Worm (Caenorhabditis elegans) whole organism, L3 larva: ENCODE results near the gene Y54G11A.2.

Experiments
- R02D3.7 ChIP-seq: fragments of 150-350 bp; optimal IDR thresholded peaks from 2 replicates; lab custom pipeline; 2014; ENCODE audit warnings: missing biosample characterization, missing genetic modification characterization
- ama-1 ChIP-seq: fragments of 150-350 bp; optimal IDR thresholded peaks from 2 replicates; lab custom pipeline; 2018
- daf-12 ChIP-seq: fragments of 150-350 bp; optimal IDR thresholded peaks from 2 replicates; lab custom pipeline; 2014; ENCODE audit warnings: missing biosample characterization, missing genetic modification reagents, missing genetic modification characterization
- lin-15B ChIP-seq: fragments of 150-350 bp; optimal IDR thresholded peaks from 2 replicates; lab custom pipeline; 2014; ENCODE audit warnings: missing biosample characterization, missing genetic modification characterization
- lin-39 ChIP-seq: fragments of 150-350 bp; optimal IDR thresholded peaks from 2 replicates; lab custom pipeline; 2018; ENCODE audit warnings: missing biosample characterization, missing genetic modification reagents, missing genetic modification characterization
- nhr-237 ChIP-seq: fragments of 150-350 bp; optimal IDR thresholded peaks from 2 replicates; lab custom pipeline; 2014; ENCODE audit warnings: missing biosample characterization, missing genetic modification characterization
- nhr-76 ChIP-seq: fragments of 150-350 bp; sonication (generic microtip); optimal IDR thresholded peaks from 5 replicates; lab custom pipeline; 2014; ENCODE audit warnings: missing biosample characterization, missing genetic modification characterization
- snpc-4 ChIP-seq: fragments of 150-350 bp; optimal IDR thresholded peaks from 2 replicates; lab custom pipeline; 2014; ENCODE audit warnings: missing biosample characterization, missing genetic modification characterization
- ztf-4 ChIP-seq: fragments of 150-350 bp; optimal IDR thresholded peaks from 2 replicates; lab custom pipeline; 2014; ENCODE audit warnings: missing biosample characterization, missing genetic modification characterization

DNA sequence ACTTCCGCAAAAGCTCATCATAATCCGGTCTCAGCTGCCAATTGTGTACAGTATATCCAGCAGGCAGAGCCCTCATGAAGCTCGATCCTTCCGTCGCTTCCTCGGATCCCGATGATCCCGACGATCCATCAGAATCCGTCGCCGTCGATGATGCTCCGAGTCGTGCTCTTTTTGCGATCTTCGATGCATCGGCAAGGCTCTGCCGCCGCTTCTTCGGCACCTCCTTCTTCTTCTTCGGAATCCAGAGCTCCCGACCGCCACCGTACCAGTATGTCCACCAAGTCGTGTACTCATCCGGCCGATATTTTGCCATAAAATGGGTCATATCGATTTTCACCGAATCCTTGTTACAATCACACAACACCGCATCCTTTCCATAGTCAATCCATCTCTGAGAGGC lies 12.2 kb upstream of the Y54G11A.2 start:
- TF ChIP-seq ztf-4 (tag; lab: Kevin White, UChicago) (no peak), snpc-4 (tag; lab: Kevin White, UChicago) (no peak), nhr-76 (tag; lab: Kevin White, UChicago) (no peak), nhr-237 (tag; lab: Kevin White, UChicago) (no peak), R02D3.7 (tag; lab: Kevin White, UChicago) (no peak), ama-1 (lab: Kevin White, UChicago) (no peak), lin-39 (no peak), daf-12 (tag; lab: Kevin White, UChicago) (no peak), lin-15B (tag; lab: Kevin White, UChicago) (no peak)
